Worm (Caenorhabditis elegans): ENCODE results near the gene C38D4.7.

Gene C38D4.7

ce11 chrIII:4767869-4768645 is 43.0 kb downstream of the C38D4.7 start:
- TF ChIP-seq ceh-9 (tag; optimal IDR thresholded peaks at IDR 0.05): no peak
- no peak for TF ChIP-seq egl-5 (tag; optimal IDR thresholded peaks at IDR 0.05)
- no peak for TF ChIP-seq nhr-43 (tag; optimal IDR thresholded peaks at IDR 0.05; ENCODE audit: poor library complexity, severe bottlenecking)
- TF ChIP-seq nhr-77 (tag; optimal IDR thresholded peaks at IDR 0.05): no peak
- no peak for TF ChIP-seq nhr-76 (tag; optimal IDR thresholded peaks at IDR 0.05)
- no peak for TF ChIP-seq ztf-4 (tag; optimal IDR thresholded peaks at IDR 0.05)
- TF ChIP-seq nhr-28 (tag; optimal IDR thresholded peaks at IDR 0.05): no peak
- TF ChIP-seq sea-2 (GFP tag; optimal IDR thresholded peaks at IDR 0.05): no peak
- TF ChIP-seq nhr-23 (tag; optimal IDR thresholded peaks at IDR 0.05): no peak
- TF ChIP-seq ZK546.5 (tag; optimal IDR thresholded peaks at IDR 0.05): no peak
- TF ChIP-seq elt-3 (tag; optimal IDR thresholded peaks at IDR 0.05): no peak
- TF ChIP-seq fkh-2 (tag; optimal IDR thresholded peaks at IDR 0.05): no peak
- no peak for TF ChIP-seq nhr-237 (tag; optimal IDR thresholded peaks at IDR 0.05)

DNA sequence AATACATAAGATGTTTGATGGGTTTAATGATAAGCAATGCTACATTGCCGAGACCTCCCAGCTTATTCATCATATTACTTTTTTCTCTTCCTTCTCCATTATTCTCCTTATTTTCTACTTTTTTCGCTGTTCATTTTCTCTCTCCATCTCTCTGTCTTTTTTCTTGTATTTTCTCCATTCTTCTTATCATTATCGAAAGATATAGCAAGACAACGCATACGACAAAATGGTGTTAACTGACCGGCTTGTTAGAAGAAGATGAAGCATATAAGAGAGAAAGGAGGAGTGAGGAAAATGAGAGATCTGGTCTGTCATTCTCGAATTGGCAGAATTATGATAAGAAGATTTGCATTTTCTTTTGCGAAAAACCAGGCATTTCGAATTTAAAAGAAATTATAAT is 44.3 kb downstream of the C38D4.7 start:
- TF ChIP-seq egl-5 (tag; optimal IDR thresholded peaks at IDR 0.05) (no peak), tbx-2 (tag; optimal IDR thresholded peaks at IDR 0.05) (no peak), R02D3.7 (tag; optimal IDR thresholded peaks at IDR 0.05) (no peak), sea-2 (GFP tag; optimal IDR thresholded peaks at IDR 0.05) (no peak), nhr-11 (tag; optimal IDR thresholded peaks at IDR 0.05) (no peak), nhr-23 (tag; optimal IDR thresholded peaks at IDR 0.05) (no peak), pha-4 (tag; optimal IDR thresholded peaks at IDR 0.05) (no peak), eor-1 (tag; optimal IDR thresholded peaks at IDR 0.05) (no peak), ceh-9 (tag; optimal IDR thresholded peaks at IDR 0.05) (no peak), lin-15B (tag; optimal IDR thresholded peaks at IDR 0.05) (no peak), ceh-16 (tag; optimal IDR thresholded peaks at IDR 0.05) (no peak), nhr-28 (tag; optimal IDR thresholded peaks at IDR 0.05) (no peak), lsy-12 (tag; optimal IDR thresholded peaks at IDR 0.05) (no peak), zag-1 (tag; optimal IDR thresholded peaks at IDR 0.05) (no peak), fos-1 (tag; optimal IDR thresholded peaks at IDR 0.05) (no peak)

DNA sequence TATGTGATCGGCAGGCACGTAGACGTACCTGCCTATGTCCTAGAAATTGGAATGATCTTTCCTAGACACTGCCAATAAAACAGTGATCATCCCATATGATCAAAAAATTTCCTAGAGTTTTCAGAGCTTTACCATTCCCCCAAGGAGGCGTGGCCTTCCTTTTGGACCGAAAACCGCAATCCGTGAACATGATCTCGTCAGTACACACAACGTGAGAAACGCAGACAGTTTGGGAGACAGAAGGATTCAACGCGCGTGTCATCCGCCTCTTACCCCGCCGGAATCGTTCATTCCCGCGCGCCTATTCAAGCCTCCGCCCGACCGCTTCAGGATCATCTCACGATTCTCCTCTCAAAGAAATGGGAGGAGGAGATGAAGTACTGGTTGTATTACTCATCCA is 45.6 kb downstream of the C38D4.7 start, which contains the start of gene B0393.5:
Gene B0393.5, plus strand, starts transcription at position 301 of the 400 bp plus-strand sequence.
- TF ChIP-seq eor-1 (tag; optimal IDR thresholded peaks at IDR 0.05) (no peak), nhr-25 (tag; optimal IDR thresholded peaks at IDR 0.05) (no peak), ceh-16 (tag; optimal IDR thresholded peaks at IDR 0.05) (no peak), ceh-9 (tag; optimal IDR thresholded peaks at IDR 0.05) (no peak), mml-1 (tag; optimal IDR thresholded peaks at IDR 0.05) (no peak), pqm-1 (tag; optimal IDR thresholded peaks at IDR 0.05) (no peak), fos-1 (tag; optimal IDR thresholded peaks at IDR 0.05) (no peak), nhr-23 (tag; optimal IDR thresholded peaks at IDR 0.05) (no peak), ztf-4 (tag; optimal IDR thresholded peaks at IDR 0.05) (no peak), ceh-28 (tag; optimal IDR thresholded peaks at IDR 0.05) (no peak), elt-2 (tag; optimal IDR thresholded peaks at IDR 0.05) (no peak), ZK546.5 (tag; optimal IDR thresholded peaks at IDR 0.05) (no peak)

DNA sequence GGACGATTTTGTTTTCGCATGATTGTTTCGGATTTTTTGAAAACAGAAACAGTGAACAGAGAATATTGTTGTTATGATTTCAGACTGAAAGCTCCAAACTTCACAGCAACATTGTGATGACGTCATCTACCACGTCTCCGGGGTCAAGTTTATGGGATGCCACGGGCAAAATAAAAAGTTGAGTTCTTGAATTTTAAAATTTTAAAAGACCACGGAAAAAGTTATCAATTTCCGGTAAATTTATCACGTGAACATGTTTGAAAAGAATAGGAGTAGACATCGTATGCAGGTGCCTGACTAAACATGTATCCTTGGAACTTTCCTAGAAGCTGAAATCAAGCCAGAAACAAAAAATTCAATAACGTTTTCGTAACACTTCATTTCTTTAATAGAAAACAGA is 47.6 kb downstream of the C38D4.7 start, which contains the start of gene B0393.4:
Gene B0393.4, minus strand, starts transcription at position 101 of the 400 bp plus-strand sequence.
- no peak for TF ChIP-seq ztf-4 (tag; optimal IDR thresholded peaks at IDR 0.05)
- no peak for TF ChIP-seq pha-4 (tag; optimal IDR thresholded peaks at IDR 0.05)
- no peak for TF ChIP-seq nfya-1 (tag; optimal IDR thresholded peaks at IDR 0.05; ENCODE audit: insufficient read depth)
- no peak for TF ChIP-seq nhr-67 (tag; optimal IDR thresholded peaks at IDR 0.05)
- TF ChIP-seq nhr-43 (tag; optimal IDR thresholded peaks at IDR 0.05; ENCODE audit: poor library complexity, severe bottlenecking): no peak
- TF ChIP-seq nhr-237 (tag; optimal IDR thresholded peaks at IDR 0.05): no peak
- no peak for TF ChIP-seq ZK546.5 (tag; optimal IDR thresholded peaks at IDR 0.05)
- TF ChIP-seq egl-5 (tag; optimal IDR thresholded peaks at IDR 0.05): no peak
- no peak for TF ChIP-seq fkh-2 (tag; optimal IDR thresholded peaks at IDR 0.05)
- no peak for TF ChIP-seq hmg-11 (tag; optimal IDR thresholded peaks at IDR 0.05)
- no peak for TF ChIP-seq nhr-12 (tag; optimal IDR thresholded peaks at IDR 0.05)
- TF ChIP-seq jun-1 (tag; optimal IDR thresholded peaks at IDR 0.05): no peak
- TF ChIP-seq skn-1 (tag; optimal IDR thresholded peaks at IDR 0.05): no peak
